Fruit fly (Drosophila melanogaster): Measurements from ENCODE around the gene mah.

The mah gene

dm6 chr3R:24983537-24984501, 36.4 kb downstream of the mah start, which contains the start of gene tnc (continued):
- peak; percentile 4 for TF ChIP-seq CG1233 (GFP tag; optimal IDR thresholded peaks at IDR 0.05)
- TF ChIP-seq lbe (GFP tag; optimal IDR thresholded peaks at IDR 0.05): peak; percentile 60
- no peak for TF ChIP-seq Camta (GFP tag; optimal IDR thresholded peaks at IDR 0.05)
- peak; percentile 73 for TF ChIP-seq CoRest (tag; optimal IDR thresholded peaks at IDR 0.05)
- no peak for TF ChIP-seq CG16779 (GFP tag; IDR thresholded peaks at IDR 0.05)
- peak; percentile 51 for TF ChIP-seq Dek (tag; optimal IDR thresholded peaks at IDR 0.05)
- peak; percentile 66 for TF ChIP-seq CG15269 (tag; optimal IDR thresholded peaks at IDR 0.05)
- TF ChIP-seq Elba2 (GFP tag; optimal IDR thresholded peaks at IDR 0.05): no peak
- no peak for TF ChIP-seq Chrac-16 (GFP tag; optimal IDR thresholded peaks at IDR 0.05)
- peak; percentile 42 for TF ChIP-seq Deaf1 (tag; optimal IDR thresholded peaks at IDR 0.05)
- peak; percentile 19 for TF ChIP-seq CG15696 (tag; optimal IDR thresholded peaks at IDR 0.05)
- TF ChIP-seq zfh2 (GFP tag; optimal IDR thresholded peaks at IDR 0.05): no peak
- peak; percentile 38 for TF ChIP-seq CG16815 (GFP tag; optimal IDR thresholded peaks at IDR 0.05)
- no peak for TF ChIP-seq Taf1 (GFP tag; IDR thresholded peaks at IDR 0.05)
- TF ChIP-seq CG2889 (GFP tag; IDR thresholded peaks at IDR 0.05): no peak
- TF ChIP-seq CG3847 (GFP tag; IDR thresholded peaks at IDR 0.05): peak; percentile 40; the same call in 1 of the 2 replicates
- TF ChIP-seq disco-r (GFP tag; optimal IDR thresholded peaks at IDR 0.05): no peak
- peak; percentile 15 for TF ChIP-seq tin (GFP tag; optimal IDR thresholded peaks at IDR 0.05)
- no peak for TF ChIP-seq h (optimal IDR thresholded peaks at IDR 0.05)
- TF ChIP-seq NFAT (GFP tag; IDR thresholded peaks at IDR 0.05): no peak
- TF ChIP-seq CG2678 (tag; optimal IDR thresholded peaks at IDR 0.05): peak; percentile 85
- TF ChIP-seq ab (GFP tag; optimal IDR thresholded peaks at IDR 0.05): no peak
- TF ChIP-seq CG16863 (GFP tag; optimal IDR thresholded peaks at IDR 0.05): no peak
- peak; percentile 42 for TF ChIP-seq nau (GFP tag; optimal IDR thresholded peaks at IDR 0.05)
- peak; percentile 21; the same call in 1 of the 2 replicates for TF ChIP-seq onecut (GFP tag; IDR thresholded peaks at IDR 0.05)
- TF ChIP-seq salm (tag; optimal IDR thresholded peaks at IDR 0.05): no peak
- TF ChIP-seq CG4617 (GFP tag; optimal IDR thresholded peaks at IDR 0.05; ENCODE audit: borderline replicate concordance): no peak
- peak; percentile 46 for TF ChIP-seq CG10209 (GFP tag; optimal IDR thresholded peaks at IDR 0.05)
- TF ChIP-seq CG18476 (GFP tag; optimal IDR thresholded peaks at IDR 0.05): peak; percentile 13
- TF ChIP-seq Lim3 (GFP tag; IDR thresholded peaks at IDR 0.05): no peak
- no peak for TF ChIP-seq sima (GFP tag; optimal IDR thresholded peaks at IDR 0.05)
- TF ChIP-seq sug (tag; optimal IDR thresholded peaks at IDR 0.05): peak; percentile 32
- no peak for TF ChIP-seq gro (GFP tag; optimal IDR thresholded peaks at IDR 0.05)
- no peak for TF ChIP-seq chm (GFP tag; IDR thresholded peaks at IDR 0.05)
- peak; percentile 67 for TF ChIP-seq scrt (GFP tag; optimal IDR thresholded peaks at IDR 0.05)
- no peak for TF ChIP-seq repo (GFP tag; optimal IDR thresholded peaks at IDR 0.05)
- TF ChIP-seq D19B (GFP tag; optimal IDR thresholded peaks at IDR 0.05): peak; percentile 15
- TF ChIP-seq tll (GFP tag; optimal IDR thresholded peaks at IDR 0.05): no peak
- TF ChIP-seq CG12391 (tag; optimal IDR thresholded peaks at IDR 0.05): peak; percentile 60
- TF ChIP-seq H15 (GFP tag; IDR thresholded peaks at IDR 0.05): no peak
- TF ChIP-seq CG8478 (optimal IDR thresholded peaks at IDR 0.05): no peak
- no peak for TF ChIP-seq peb (GFP tag; IDR thresholded peaks at IDR 0.05)
- peak; percentile 75 for TF ChIP-seq dmrt99B (tag; optimal IDR thresholded peaks at IDR 0.05)
- no peak for TF ChIP-seq pnt (GFP tag; optimal IDR thresholded peaks at IDR 0.05)
- TF ChIP-seq exex (tag; optimal IDR thresholded peaks at IDR 0.05): peak; percentile 2
- peak; percentile 3 for TF ChIP-seq CG2116 (GFP tag; optimal IDR thresholded peaks at IDR 0.05)
- TF ChIP-seq Dfd (GFP tag; optimal IDR thresholded peaks at IDR 0.05): peak in 1 of 2 experiments; percentile 54
- no peak for TF ChIP-seq CG8944 (GFP tag; optimal IDR thresholded peaks at IDR 0.05)
- TF ChIP-seq otp (GFP tag; IDR thresholded peaks at IDR 0.05): no peak
- TF ChIP-seq z (GFP tag; IDR thresholded peaks at IDR 0.05): no peak

All from whole organism, embryonic.